Fruit fly (Drosophila melanogaster): ENCODE measurements around the gene CG9312.

Gene CG9312

DNA sequence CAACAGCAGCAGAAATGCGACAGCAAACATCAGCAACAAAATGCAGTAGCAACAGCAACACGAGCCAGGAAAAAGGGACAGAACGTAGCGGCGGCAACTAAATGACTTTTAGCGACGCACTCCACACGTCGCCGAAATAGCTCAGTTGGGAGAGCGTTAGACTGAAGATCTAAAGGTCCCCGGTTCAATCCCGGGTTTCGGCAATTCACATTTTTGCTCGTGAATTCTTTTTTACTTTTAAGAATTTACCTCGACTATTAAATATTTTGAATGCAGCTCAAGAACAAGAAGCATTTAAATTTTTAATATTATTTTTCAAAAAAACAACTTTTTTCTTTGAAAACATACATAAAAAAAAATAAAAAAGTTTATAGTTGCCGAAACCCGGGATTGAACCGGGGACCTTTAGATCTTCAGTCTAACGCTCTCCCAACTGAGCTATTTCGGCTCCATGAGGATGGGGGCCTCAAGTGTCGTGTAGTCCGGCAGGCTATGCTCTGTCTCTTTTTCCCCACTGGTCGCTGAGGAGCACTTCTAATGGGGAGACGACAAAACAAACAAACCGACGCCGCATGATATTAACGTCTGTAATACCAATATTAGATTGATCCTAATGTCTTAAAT, 32.4 kb downstream of the CG9312 start (continued):
- TF ChIP-seq CG7963 (GFP tag; IDR thresholded peaks at IDR 0.05; ENCODE audit: partially characterized antibody) (peak; percentile 68), CG14860 (GFP tag; IDR thresholded peaks at IDR 0.05; ENCODE audit: partially characterized antibody) (peak; percentile 75), unc-4 (GFP tag; IDR thresholded peaks at IDR 0.05; ENCODE audit: partially characterized antibody) (peak; percentile 36; the same call in 1 of the 2 replicates), ci (GFP tag; IDR thresholded peaks at IDR 0.05) (0 out of 3 replicates have a peak, but pooled peaks have one; percentile 12), CG3838 (GFP tag; optimal IDR thresholded peaks at IDR 0.05) (no peak), tna (GFP tag; IDR thresholded peaks at IDR 0.05; ENCODE audit: partially characterized antibody) (peak; percentile 73), jigr1 (GFP tag; IDR thresholded peaks at IDR 0.05) (no peak), CG42726 (GFP tag; IDR thresholded peaks at IDR 0.05; ENCODE audit: partially characterized antibody) (peak; percentile 59; the same call in 1 of the 2 replicates), CG17912 (GFP tag; optimal IDR thresholded peaks at IDR 0.05) (no peak), ato (GFP tag; IDR thresholded peaks at IDR 0.05; ENCODE audit: partially characterized antibody) (peak; percentile 46; the same call in 1 of the 2 replicates), Lpt (GFP tag; optimal IDR thresholded peaks at IDR 0.05) (no peak), Bdp1 (GFP tag; optimal IDR thresholded peaks at IDR 0.05) (peak; percentile 97), hb (GFP tag; IDR thresholded peaks at IDR 0.05; ENCODE audit: partially characterized antibody) (peak; percentile 72; the same call in 2 of the 3 replicates), HLH4C (GFP tag; IDR thresholded peaks at IDR 0.05; ENCODE audit: partially characterized antibody) (peak; percentile 66), Opbp (GFP tag; IDR thresholded peaks at IDR 0.05; ENCODE audit: partially characterized antibody) (peak; percentile 74; the same call in 2 of the 3 replicates), aop (GFP tag; IDR thresholded peaks at IDR 0.05) (peak; percentile 43; the same call in 1 of the 2 replicates), CG1832 (GFP tag; optimal IDR thresholded peaks at IDR 0.05) (peak; percentile 27), Lim3 (GFP tag; IDR thresholded peaks at IDR 0.05) (no peak), sna (GFP tag; IDR thresholded peaks at IDR 0.05; ENCODE audit: partially characterized antibody) (peak; percentile 67), CG12744 (GFP tag; optimal IDR thresholded peaks at IDR 0.05) (no peak), CG4617 (GFP tag; optimal IDR thresholded peaks at IDR 0.05; ENCODE audit: borderline replicate concordance) (no peak), tap (tag; optimal IDR thresholded peaks at IDR 0.05) (no peak), nerfin-2 (GFP tag; IDR thresholded peaks at IDR 0.05; ENCODE audit: partially characterized antibody) (peak; percentile 79), CG16813 (GFP tag; IDR thresholded peaks at IDR 0.05; ENCODE audit: partially characterized antibody) (peak; percentile 86)

DNA sequence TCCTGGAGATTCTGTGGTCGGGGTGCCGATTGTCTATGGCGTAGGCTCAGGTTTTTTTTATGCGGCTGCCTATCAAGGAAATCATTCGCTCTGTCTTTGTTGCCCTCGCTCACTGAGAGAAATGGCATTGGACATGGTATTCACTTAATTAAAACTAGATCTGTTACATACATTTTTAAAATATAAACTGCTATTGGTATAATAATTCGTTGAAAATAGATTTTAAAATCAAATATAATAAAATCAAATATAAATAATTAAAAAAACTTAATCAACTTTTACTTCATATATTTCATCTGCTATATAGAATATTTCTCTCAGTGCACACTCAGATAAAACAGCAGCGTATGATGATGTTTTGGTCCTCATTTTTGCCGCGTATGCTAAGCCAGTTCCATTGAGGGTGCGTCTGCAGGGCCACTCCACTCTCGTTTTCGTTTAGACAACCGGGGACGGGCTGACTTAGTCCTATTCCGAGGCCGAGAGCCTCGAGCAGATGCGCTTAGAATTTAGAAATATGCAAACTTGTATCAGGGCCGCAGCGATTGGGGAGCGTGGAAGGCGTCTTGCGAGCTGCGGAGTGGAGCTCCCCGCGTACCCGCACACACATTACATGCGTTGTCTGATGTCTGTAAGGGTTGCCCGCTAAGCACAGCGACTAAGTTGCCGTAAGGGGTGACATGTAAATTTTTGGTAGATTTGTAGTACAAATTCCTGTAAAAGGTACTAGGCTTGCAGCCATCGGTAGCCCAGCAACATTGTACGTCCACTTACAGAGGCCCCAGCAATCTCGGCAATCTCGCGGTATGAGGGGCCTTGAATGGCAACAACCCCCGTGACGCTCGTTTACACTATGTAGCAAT, 34.2 kb downstream of the CG9312 start:
- TF ChIP-seq Sox100B (GFP tag; optimal IDR thresholded peaks at IDR 0.05): peak; percentile 43
- peak; percentile 40 for TF ChIP-seq CG8388 (GFP tag; optimal IDR thresholded peaks at IDR 0.05)
- peak; percentile 3 for TF ChIP-seq Fer1 (GFP tag; optimal IDR thresholded peaks at IDR 0.05)
- TF ChIP-seq CG10209 (GFP tag; optimal IDR thresholded peaks at IDR 0.05): peak; percentile 45
- peak; percentile 29; the same call in 1 of the 2 replicates for TF ChIP-seq slbo (GFP tag; IDR thresholded peaks at IDR 0.05)
- TF ChIP-seq Tbp (GFP tag; optimal IDR thresholded peaks at IDR 0.05): no peak
- TF ChIP-seq CG34376 (GFP tag; optimal IDR thresholded peaks at IDR 0.05): no peak
- peak; percentile 42 for TF ChIP-seq CG18599 (GFP tag; optimal IDR thresholded peaks at IDR 0.05)
- TF ChIP-seq CG3847 (GFP tag; IDR thresholded peaks at IDR 0.05): no peak
- TF ChIP-seq CG4404 (GFP tag; IDR thresholded peaks at IDR 0.05): peak; percentile 41
- 0 out of 2 replicates have a peak, but pooled peaks have one; percentile 17 for TF ChIP-seq unc-4 (GFP tag; IDR thresholded peaks at IDR 0.05; ENCODE audit: partially characterized antibody)
- peak; percentile 82 for TF ChIP-seq CG9727 (GFP tag; optimal IDR thresholded peaks at IDR 0.05)
- peak; percentile 41 for TF ChIP-seq Oli (tag; optimal IDR thresholded peaks at IDR 0.05)
- TF ChIP-seq CG17385 (GFP tag; optimal IDR thresholded peaks at IDR 0.05): peak; percentile 25
- peak; percentile 51; the same call in 2 of the 3 replicates for TF ChIP-seq CG17361 (GFP tag; IDR thresholded peaks at IDR 0.05)
- TF ChIP-seq lola (GFP tag; optimal IDR thresholded peaks at IDR 0.05): peak in 1 of 3 experiments; percentile 63
- peak; percentile 62 for TF ChIP-seq zen (tag; optimal IDR thresholded peaks at IDR 0.05)
- peak; percentile 90 for TF ChIP-seq CG31224 (GFP tag; IDR thresholded peaks at IDR 0.05)
- TF ChIP-seq zf30C (GFP tag; optimal IDR thresholded peaks at IDR 0.05): peak; percentile 83
- TF ChIP-seq CG15696 (tag; optimal IDR thresholded peaks at IDR 0.05): peak; percentile 80
- peak; percentile 49 for TF ChIP-seq az2 (GFP tag; optimal IDR thresholded peaks at IDR 0.05)
- no peak for TF ChIP-seq Antp (GFP tag; optimal IDR thresholded peaks at IDR 0.05)

Data from whole organism, embryonic.